Worm (Caenorhabditis elegans): ENCODE data around the gene srw-76.

DNA sequence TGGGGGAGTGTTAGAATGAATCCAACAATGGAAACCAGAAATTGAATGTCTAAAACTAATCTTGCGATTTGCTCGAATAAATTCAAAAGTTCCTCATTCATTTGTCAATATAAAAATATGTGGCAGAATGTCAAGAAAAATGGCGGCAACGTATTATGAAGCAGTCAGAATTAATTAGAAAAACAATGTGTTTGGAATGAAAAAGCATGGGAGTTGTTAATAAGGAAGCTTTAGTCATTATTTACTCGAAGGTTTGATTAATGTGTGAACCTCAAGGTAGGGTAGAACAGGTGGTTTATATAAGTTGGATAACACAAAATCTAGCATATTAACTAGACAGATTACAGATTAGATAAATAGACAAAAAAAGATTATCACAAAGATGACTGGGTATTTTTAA is at the start of gene srw-76:
- TF ChIP-seq T22C8.4 (GFP tag; IDR thresholded peaks at IDR 0.05) (no peak), med-1 (GFP tag; optimal IDR thresholded peaks at IDR 0.05; ENCODE audit: insufficient read depth) (no peak), ztf-29 (GFP tag; IDR thresholded peaks at IDR 0.05) (no peak), klf-2 (GFP tag; conservative IDR thresholded peaks at IDR 0.05) (no peak), flt-1 (GFP tag; IDR thresholded peaks at IDR 0.05) (no peak), tab-1 (GFP tag; IDR thresholded peaks at IDR 0.05) (no peak)

Data from whole organism, midembryonic.